Fruit fly (Drosophila melanogaster): Measurements from ENCODE around the gene CG31342.

Gene CG31342

dm6 chr3R:13015811-13016766 lies 30.2 kb downstream of the CG31342 start (continued):
- TF ChIP-seq eyg (GFP tag; optimal IDR thresholded peaks at IDR 0.05): no peak
- no peak for TF ChIP-seq tio (GFP tag; optimal IDR thresholded peaks at IDR 0.05)
- TF ChIP-seq Hr39 (optimal IDR thresholded peaks at IDR 0.05): no peak
- no peak for TF ChIP-seq slbo (GFP tag; IDR thresholded peaks at IDR 0.05)
- TF ChIP-seq unc-4 (GFP tag; IDR thresholded peaks at IDR 0.05; ENCODE audit: partially characterized antibody): no peak
- no peak for TF ChIP-seq pfk (GFP tag; optimal IDR thresholded peaks at IDR 0.05)
- peak; percentile 78 for TF ChIP-seq ewg (GFP tag; optimal IDR thresholded peaks at IDR 0.05)
- no peak for TF ChIP-seq CG4707 (GFP tag; optimal IDR thresholded peaks at IDR 0.05)
- TF ChIP-seq Rx (GFP tag; IDR thresholded peaks at IDR 0.05): no peak
- peak; percentile 37 for TF ChIP-seq CG10543 (GFP tag; optimal IDR thresholded peaks at IDR 0.05)
- no peak for TF ChIP-seq kah (GFP tag; optimal IDR thresholded peaks at IDR 0.05)
- peak; percentile 39 for TF ChIP-seq CG9609 (GFP tag; optimal IDR thresholded peaks at IDR 0.05)
- peak; percentile 13 for TF ChIP-seq dmrt11E (tag; optimal IDR thresholded peaks at IDR 0.05)
- TF ChIP-seq CG10321 (GFP tag; IDR thresholded peaks at IDR 0.05): no peak
- no peak for TF ChIP-seq CG12942 (GFP tag; optimal IDR thresholded peaks at IDR 0.05)
- no peak for TF ChIP-seq CG13296 (GFP tag; optimal IDR thresholded peaks at IDR 0.05)
- TF ChIP-seq Deaf1 (tag; optimal IDR thresholded peaks at IDR 0.05): peak; percentile 43
- 0 out of 2 replicates have a peak, but pooled peaks have one; percentile 15 for TF ChIP-seq CG3847 (GFP tag; IDR thresholded peaks at IDR 0.05)
- peak; percentile 42 for TF ChIP-seq corto (GFP tag; optimal IDR thresholded peaks at IDR 0.05)
- no peak for TF ChIP-seq Nf-YC (tag; optimal IDR thresholded peaks at IDR 0.05)
- no peak for TF ChIP-seq Taf1 (GFP tag; IDR thresholded peaks at IDR 0.05)
- TF ChIP-seq Dek (tag; optimal IDR thresholded peaks at IDR 0.05): no peak
- TF ChIP-seq nau (GFP tag; optimal IDR thresholded peaks at IDR 0.05): no peak
- no peak for TF ChIP-seq jigr1 (GFP tag; IDR thresholded peaks at IDR 0.05)
- TF ChIP-seq ttk (GFP tag; IDR thresholded peaks at IDR 0.05): no peak
- peak; percentile 86 for TF ChIP-seq CG6175 (GFP tag; IDR thresholded peaks at IDR 0.05)
- no peak for TF ChIP-seq CG3407 (GFP tag; optimal IDR thresholded peaks at IDR 0.05)
- no peak for TF ChIP-seq Lhr (GFP tag; optimal IDR thresholded peaks at IDR 0.05)
- no peak for TF ChIP-seq CG18011 (GFP tag; optimal IDR thresholded peaks at IDR 0.05)
- peak; percentile 3 for TF ChIP-seq CG3838 (GFP tag; optimal IDR thresholded peaks at IDR 0.05)
- TF ChIP-seq Abd-B (GFP tag; optimal IDR thresholded peaks at IDR 0.05): no peak
- TF ChIP-seq CG7987 (GFP tag; optimal IDR thresholded peaks at IDR 0.05): no peak
- peak; percentile 53 for TF ChIP-seq Adf1 (GFP tag; IDR thresholded peaks at IDR 0.05)
- TF ChIP-seq Six4 (GFP tag; optimal IDR thresholded peaks at IDR 0.05): no peak
- peak; percentile 10 for TF ChIP-seq Lpt (GFP tag; optimal IDR thresholded peaks at IDR 0.05)
- TF ChIP-seq CG17568 (GFP tag; optimal IDR thresholded peaks at IDR 0.05): no peak
- TF ChIP-seq CG15514 (GFP tag; optimal IDR thresholded peaks at IDR 0.05): peak; percentile 31
- no peak for TF ChIP-seq otp (GFP tag; IDR thresholded peaks at IDR 0.05)
- TF ChIP-seq CG14441 (GFP tag; IDR thresholded peaks at IDR 0.05): no peak
- TF ChIP-seq kni (GFP tag; optimal IDR thresholded peaks at IDR 0.05): peak; percentile 56
- TF ChIP-seq nmo (GFP tag; optimal IDR thresholded peaks at IDR 0.05): peak; percentile 12
- no peak for TF ChIP-seq p53 (GFP tag; optimal IDR thresholded peaks at IDR 0.05)
- TF ChIP-seq B-H1 (GFP tag; IDR thresholded peaks at IDR 0.05): no peak
- no peak for TF ChIP-seq CG9797 (GFP tag; optimal IDR thresholded peaks at IDR 0.05)
- TF ChIP-seq sd (tag; optimal IDR thresholded peaks at IDR 0.05): peak; percentile 73
- TF ChIP-seq CG7372 (GFP tag; IDR thresholded peaks at IDR 0.05): no peak
- TF ChIP-seq CoRest (tag; optimal IDR thresholded peaks at IDR 0.05): peak; percentile 18
- peak; percentile 23 for TF ChIP-seq CG1233 (GFP tag; optimal IDR thresholded peaks at IDR 0.05)
- TF ChIP-seq CG10366 (GFP tag; IDR thresholded peaks at IDR 0.05): no peak
